Worm (Caenorhabditis elegans) whole organism, L4 larva: ENCODE data around the gene ZK637.12.

Experiments
- ZK546.5 ChIP-seq, 2 experiments: sonication (generic microtip); optimal IDR thresholded peaks; 2 replicates each; lab custom pipeline; 2017; ENCODE audit warnings: missing biosample characterization in 2 of 2, missing genetic modification characterization in 2 of 2
- aly-2 ChIP-seq: sonication (generic microtip); optimal IDR thresholded peaks from 2 replicates; lab custom pipeline; 2018; ENCODE audit warnings: missing biosample characterization, missing genetic modification characterization
- ama-1 ChIP-seq: fragments of 150-350 bp; optimal IDR thresholded peaks from 2 replicates; lab custom pipeline; 2014; ENCODE audit warnings: inconsistent platforms, mixed read lengths
- ces-1 ChIP-seq: fragments of 150-350 bp; sonication (generic microtip); optimal IDR thresholded peaks from 4 replicates; lab custom pipeline; 2014; ENCODE audit warnings: missing biosample characterization, missing genetic modification reagents, missing genetic modification characterization
- daf-16 ChIP-seq, 3 experiments: sonication (generic microtip); optimal IDR thresholded peaks; 2 replicates each; lab custom pipeline; 2016 to 2017; ENCODE audit warnings: missing genetic modification characterization in 3 of 3, missing genetic modification reagents in 3 of 3, mild to moderate bottlenecking in 2 of 3, missing compliant biosample characterization in 2 of 3, missing biosample characterization in 1 of 3, moderate library complexity in 1 of 3
- egl-27 ChIP-seq: sonication (generic microtip); optimal IDR thresholded peaks from 3 replicates; lab custom pipeline; 2017; ENCODE audit warnings: missing biosample characterization, missing genetic modification reagents, missing genetic modification characterization
- fkh-10 ChIP-seq: fragments of 150-350 bp; optimal IDR thresholded peaks from 2 replicates; lab custom pipeline; 2014; ENCODE audit warnings: missing biosample characterization, missing genetic modification reagents, missing genetic modification characterization
- gei-8 ChIP-seq: fragments of 200-800 bp; sonication (Bioruptor generic); optimal IDR thresholded peaks from 2 replicates; lab custom pipeline; 2018; ENCODE audit warnings: mild to moderate bottlenecking, missing genetic modification characterization, missing compliant biosample characterization
- nhr-11 ChIP-seq: fragments of 150-350 bp; optimal IDR thresholded peaks from 2 replicates; lab custom pipeline; 2014; ENCODE audit warnings: missing biosample characterization, missing genetic modification characterization
- nhr-6 ChIP-seq: fragments of 150-350 bp; optimal IDR thresholded peaks from 2 replicates; lab custom pipeline; 2014; ENCODE audit warnings: missing biosample characterization, missing genetic modification characterization
- sdz-12 ChIP-seq: fragments of 200-800 bp; sonication (Bioruptor generic); optimal IDR thresholded peaks from 2 replicates; lab custom pipeline; 2018; ENCODE audit warnings: mild to moderate bottlenecking, missing genetic modification characterization, missing compliant biosample characterization
- snpc-4 ChIP-seq: fragments of 150-350 bp; optimal IDR thresholded peaks from 2 replicates; lab custom pipeline; 2014; ENCODE audit warnings: missing biosample characterization, missing genetic modification characterization
- zfp-3 ChIP-seq: fragments of 200-800 bp; sonication (Bioruptor generic); conservative IDR thresholded peaks from 2 replicates; pipeline ENCODE4 v1.3.6; 2022; ENCODE audit warnings: missing genetic modification reagents, missing genetic modification characterization, missing compliant biosample characterization

DNA sequence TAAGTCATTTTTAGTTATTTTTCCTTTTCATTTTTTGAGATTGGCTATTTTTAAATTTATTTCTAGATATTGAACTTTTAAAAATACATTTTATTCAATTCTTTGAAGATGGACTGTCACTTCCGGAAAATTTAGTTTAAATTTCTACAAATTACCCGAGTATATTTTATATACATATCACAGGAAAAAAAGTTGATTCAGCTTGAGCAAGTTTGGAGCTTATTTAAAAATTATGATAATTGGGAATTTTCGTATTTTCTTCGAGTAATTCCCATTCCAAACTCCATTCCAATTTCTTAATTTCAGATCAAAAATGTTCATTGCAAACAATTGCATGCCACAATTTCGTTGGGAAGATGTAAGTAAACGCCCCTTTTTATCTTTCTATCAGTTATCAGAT, 5.7 kb downstream of the ZK637.12 start, which contains the start of gene arrd-15:
- TF ChIP-seq ces-1 (no peak), zfp-3 (GFP tag; lab: Robert Waterston, UW) (no peak), nhr-6 (tag; lab: Kevin White, UChicago) (no peak), gei-8 (no peak), nhr-11 (no peak), ZK546.5 (tag; optimal IDR thresholded peaks at IDR 0.05; lab: Kevin White, UChicago) (no peak), fkh-10 (GFP tag; lab: Kevin White, UChicago) (no peak), sdz-12 (no peak), egl-27 (tag; lab: Kevin White, UChicago) (no peak), aly-2 (no peak), daf-16 (GFP tag; optimal IDR thresholded peaks at IDR 0.05; lab: Kevin White, UChicago) (no peak), daf-16 (tag; optimal IDR thresholded peaks at IDR 0.05; lab: Kevin White, UChicago) (no peak), snpc-4 (tag; lab: Kevin White, UChicago) (no peak), ama-1 (lab: Kevin White, UChicago) (no peak)
